Fruit fly (Drosophila melanogaster): ENCODE measurements around the gene Pus7.

The Pus7 gene

dm6 chr3L:8512428-8512827, 2.6 kb downstream of the Pus7 start, which contains the start of gene CG6765 (continued):
- TF ChIP-seq Dip3 (GFP tag; optimal IDR thresholded peaks at IDR 0.05) (no peak), disco-r (GFP tag; optimal IDR thresholded peaks at IDR 0.05) (no peak), onecut (GFP tag; IDR thresholded peaks at IDR 0.05) (peak; percentile 99), CG9609 (GFP tag; optimal IDR thresholded peaks at IDR 0.05) (no peak)

- 0 out of 2 replicates have a peak, but pooled peaks have one; percentile 31 for TF ChIP-seq seq (GFP tag; IDR thresholded peaks at IDR 0.05)
- no peak for TF ChIP-seq CG6272 (GFP tag; IDR thresholded peaks at IDR 0.05)
- peak; percentile 16; the same call in 1 of the 2 replicates for TF ChIP-seq Adf1 (GFP tag; IDR thresholded peaks at IDR 0.05)
- peak; percentile 28 for TF ChIP-seq CG10431 (GFP tag; optimal IDR thresholded peaks at IDR 0.05)
- TF ChIP-seq CG18599 (GFP tag; optimal IDR thresholded peaks at IDR 0.05): peak; percentile 41
- TF ChIP-seq CG6765 (GFP tag; optimal IDR thresholded peaks at IDR 0.05): peak; percentile 23
- TF ChIP-seq bbx (GFP tag; IDR thresholded peaks at IDR 0.05; ENCODE audit: partially characterized antibody): 0 out of 2 replicates have a peak, but pooled peaks have one; percentile 7
- TF ChIP-seq ewg (GFP tag; optimal IDR thresholded peaks at IDR 0.05): peak; percentile 40
- TF ChIP-seq Deaf1 (tag; optimal IDR thresholded peaks at IDR 0.05): peak; percentile 54
- no peak for TF ChIP-seq CkIIα-i1 (GFP tag; IDR thresholded peaks at IDR 0.05)
- TF ChIP-seq knrl (GFP tag; IDR thresholded peaks at IDR 0.05; ENCODE audit: partially characterized antibody): no peak
- TF ChIP-seq abd-A (tag; optimal IDR thresholded peaks at IDR 0.05): peak; percentile 74
- TF ChIP-seq sim (GFP tag; IDR thresholded peaks at IDR 0.05): 0 out of 2 replicates have a peak, but pooled peaks have one; percentile 12
- peak; percentile 6; the same call in 1 of the 2 replicates for TF ChIP-seq Rfx (GFP tag; IDR thresholded peaks at IDR 0.05)
- TF ChIP-seq CG12155 (GFP tag; optimal IDR thresholded peaks at IDR 0.05): no peak
- TF ChIP-seq CG13894 (tag; optimal IDR thresholded peaks at IDR 0.05): peak; percentile 52
- TF ChIP-seq CG42726 (GFP tag; IDR thresholded peaks at IDR 0.05; ENCODE audit: partially characterized antibody): no peak
- no peak for TF ChIP-seq so (GFP tag; IDR thresholded peaks at IDR 0.05)
- TF ChIP-seq crol (GFP tag; IDR thresholded peaks at IDR 0.05): peak; percentile 86
- TF ChIP-seq Med (GFP tag): peak; percentile 72
- TF ChIP-seq Hey (tag; optimal IDR thresholded peaks at IDR 0.05): peak; percentile 4
- peak; percentile 7 for TF ChIP-seq pzg (GFP tag; optimal IDR thresholded peaks at IDR 0.05)
Observed at dm6 chr3L:8513258-8513657, 3.5 kb downstream of the Pus7 start.

dm6 chr3L:8514768-8515167, 5.0 kb downstream of the Pus7 start, which contains the start of gene CG6683:
CG6683 (minus strand) TSS chr3L:8514921.
- TF ChIP-seq phol (tag; optimal IDR thresholded peaks at IDR 0.05) (peak; percentile 39), MBD-R2 (GFP tag; IDR thresholded peaks at IDR 0.05) (peak; percentile 45; the same call in 1 of the 2 replicates), mld (GFP tag; IDR thresholded peaks at IDR 0.05; ENCODE audit: partially characterized antibody) (no peak), CG15073 (GFP tag; optimal IDR thresholded peaks at IDR 0.05) (no peak), CG9797 (GFP tag; optimal IDR thresholded peaks at IDR 0.05) (peak; percentile 66), CG6254 (GFP tag; optimal IDR thresholded peaks at IDR 0.05) (peak; percentile 67), CG13123 (GFP tag; optimal IDR thresholded peaks at IDR 0.05) (no peak), chn (GFP tag; optimal IDR thresholded peaks at IDR 0.05) (peak; percentile 7), HHEX (GFP tag; optimal IDR thresholded peaks at IDR 0.05) (no peak), Ssrp (tag; optimal IDR thresholded peaks at IDR 0.05) (no peak), pb (GFP tag; optimal IDR thresholded peaks at IDR 0.05) (no peak), sr (GFP tag; IDR thresholded peaks at IDR 0.05) (no peak), CG14710 (tag; optimal IDR thresholded peaks at IDR 0.05) (peak; percentile 12), CG10959 (GFP tag; IDR thresholded peaks at IDR 0.05) (no peak), corto (GFP tag; optimal IDR thresholded peaks at IDR 0.05) (no peak), CG4707 (GFP tag; optimal IDR thresholded peaks at IDR 0.05) (peak; percentile 13), mam (GFP tag; optimal IDR thresholded peaks at IDR 0.05) (no peak), CTCF (GFP tag; optimal IDR thresholded peaks at IDR 0.05) (peak; percentile 39), H15 (GFP tag; IDR thresholded peaks at IDR 0.05) (no peak), jumu (GFP tag; optimal IDR thresholded peaks at IDR 0.05) (no peak), nom (GFP tag; optimal IDR thresholded peaks at IDR 0.05) (peak; percentile 9), Med (GFP tag) (peak; percentile 45), pfk (GFP tag; optimal IDR thresholded peaks at IDR 0.05) (no peak), zen (tag; optimal IDR thresholded peaks at IDR 0.05) (no peak), E2f2 (GFP tag; IDR thresholded peaks at IDR 0.05) (peak; percentile 88)

Measured in whole organism, embryonic.